Worm (Caenorhabditis elegans) whole organism, L3 larva: ENCODE results near the gene Y77E11A.23.
A peak's percentile ranks its signal among the peaks of the same experiment; 100 is the strongest.

ENCODE experiments used
- ZK546.5 ChIP-seq: sonication (generic microtip); optimal IDR thresholded peaks from 2 replicates; lab custom pipeline; 2017; ENCODE audit warnings: missing biosample characterization, missing genetic modification characterization
- aly-2 ChIP-seq: fragments of 150-350 bp; optimal IDR thresholded peaks from 2 replicates; lab custom pipeline; 2014; ENCODE audit warnings: missing biosample characterization, missing genetic modification characterization
- ama-1 ChIP-seq: fragments of 150-350 bp; optimal IDR thresholded peaks from 2 replicates; lab custom pipeline; 2018
- ceh-16 ChIP-seq: sonication (generic microtip); optimal IDR thresholded peaks from 2 replicates; lab custom pipeline; 2017; ENCODE audit warnings: missing biosample characterization, missing genetic modification characterization
- ceh-28 ChIP-seq: fragments of 150-350 bp; optimal IDR thresholded peaks from 2 replicates; lab custom pipeline; 2014; ENCODE audit warnings: missing biosample characterization, missing genetic modification reagents, missing genetic modification characterization
- ceh-82 ChIP-seq: fragments of 150-350 bp; optimal IDR thresholded peaks from 2 replicates; lab custom pipeline; 2014; ENCODE audit warnings: missing biosample characterization, missing genetic modification characterization
- daf-12 ChIP-seq: fragments of 150-350 bp; optimal IDR thresholded peaks from 2 replicates; lab custom pipeline; 2014; ENCODE audit warnings: missing biosample characterization, missing genetic modification reagents, missing genetic modification characterization
- egl-5 ChIP-seq: fragments of 150-350 bp; optimal IDR thresholded peaks from 2 replicates; lab custom pipeline; 2017; ENCODE audit warnings: missing biosample characterization, missing genetic modification reagents, missing genetic modification characterization, inconsistent platforms
- elt-1 ChIP-seq: fragments of 150-350 bp; optimal IDR thresholded peaks from 2 replicates; lab custom pipeline; 2014; ENCODE audit warnings: missing biosample characterization, missing genetic modification characterization
- elt-2 ChIP-seq: sonication (generic microtip); optimal IDR thresholded peaks from 2 replicates; lab custom pipeline; 2016; ENCODE audit warnings: missing genetic modification reagents, mild to moderate bottlenecking, missing genetic modification characterization, missing compliant biosample characterization
- elt-3 ChIP-seq, 3 experiments: fragments of 150-350 bp in 1 of 3; sonication (generic microtip) in 2 of 3; optimal IDR thresholded peaks; 2 replicates in 2 of 3; 4 replicates in 1 of 3; lab custom pipeline; 2014 to 2017; ENCODE audit warnings: missing biosample characterization in 3 of 3, missing genetic modification characterization in 3 of 3
- fkh-10 ChIP-seq: sonication (generic microtip); optimal IDR thresholded peaks from 2 replicates; lab custom pipeline; 2017; ENCODE audit warnings: missing biosample characterization, missing genetic modification reagents, missing genetic modification characterization
- fkh-2 ChIP-seq: fragments of 150-350 bp; optimal IDR thresholded peaks from 2 replicates; lab custom pipeline; 2014; ENCODE audit warnings: missing biosample characterization, missing genetic modification reagents, missing genetic modification characterization
- fos-1 ChIP-seq: fragments of 150-350 bp; optimal IDR thresholded peaks from 2 replicates; lab custom pipeline; 2014; ENCODE audit warnings: missing biosample characterization, missing genetic modification characterization
- hmg-11 ChIP-seq: sonication (generic microtip); optimal IDR thresholded peaks from 2 replicates; lab custom pipeline; 2016; ENCODE audit warnings: missing genetic modification characterization, missing compliant biosample characterization
- jun-1 ChIP-seq: fragments of 150-350 bp; optimal IDR thresholded peaks from 2 replicates; lab custom pipeline; 2014; ENCODE audit warnings: missing biosample characterization, missing genetic modification reagents, missing genetic modification characterization
- lin-15B ChIP-seq: fragments of 150-350 bp; optimal IDR thresholded peaks from 2 replicates; lab custom pipeline; 2014; ENCODE audit warnings: missing biosample characterization, missing genetic modification characterization
- lin-39 ChIP-seq: fragments of 150-350 bp; optimal IDR thresholded peaks from 2 replicates; lab custom pipeline; 2018; ENCODE audit warnings: missing biosample characterization, missing genetic modification reagents, missing genetic modification characterization
- lsy-12 ChIP-seq: sonication (generic microtip); optimal IDR thresholded peaks from 2 replicates; lab custom pipeline; 2016; ENCODE audit warnings: mild to moderate bottlenecking, missing genetic modification characterization, missing compliant biosample characterization
- mdl-1 ChIP-seq: fragments of 150-350 bp; optimal IDR thresholded peaks from 2 replicates; lab custom pipeline; 2014; ENCODE audit warnings: missing biosample characterization, missing genetic modification characterization
- mml-1 ChIP-seq: fragments of 150-350 bp; sonication (generic microtip); optimal IDR thresholded peaks from 3 replicates; lab custom pipeline; 2014; ENCODE audit warnings: missing biosample characterization, missing genetic modification characterization
- nfya-1 ChIP-seq: sonication (generic microtip); optimal IDR thresholded peaks from 2 replicates; lab custom pipeline; 2017; ENCODE audit warnings: missing genetic modification characterization, mild to moderate bottlenecking, missing compliant biosample characterization, antibody characterized with exemption, moderate library complexity; ENCODE audit not compliant: insufficient read depth
- nhr-11 ChIP-seq: fragments of 150-350 bp; optimal IDR thresholded peaks from 2 replicates; lab custom pipeline; 2014; ENCODE audit warnings: missing biosample characterization, missing genetic modification characterization
- nhr-12 ChIP-seq: fragments of 150-350 bp; optimal IDR thresholded peaks from 2 replicates; lab custom pipeline; 2014; ENCODE audit warnings: missing biosample characterization, missing genetic modification characterization
- nhr-23 ChIP-seq: fragments of 150-350 bp; optimal IDR thresholded peaks from 2 replicates; lab custom pipeline; 2014; ENCODE audit warnings: missing biosample characterization, missing genetic modification reagents, missing genetic modification characterization
- nhr-25 ChIP-seq: sonication (generic microtip); optimal IDR thresholded peaks from 2 replicates; lab custom pipeline; 2017; ENCODE audit warnings: missing biosample characterization, missing genetic modification characterization
- nhr-43 ChIP-seq: sonication (generic microtip); optimal IDR thresholded peaks from 2 replicates; lab custom pipeline; 2016; ENCODE audit warnings: mild to moderate bottlenecking, missing genetic modification characterization, missing compliant biosample characterization; ENCODE audit not compliant: poor library complexity, severe bottlenecking
- nhr-67 ChIP-seq: fragments of 150-350 bp; optimal IDR thresholded peaks from 2 replicates; lab custom pipeline; 2014; ENCODE audit warnings: missing biosample characterization, missing genetic modification characterization
- nhr-76 ChIP-seq: fragments of 150-350 bp; sonication (generic microtip); optimal IDR thresholded peaks from 5 replicates; lab custom pipeline; 2014; ENCODE audit warnings: missing biosample characterization, missing genetic modification characterization
- pha-4 ChIP-seq: fragments of 150-350 bp; optimal IDR thresholded peaks from 2 replicates; lab custom pipeline; 2014; ENCODE audit warnings: missing biosample characterization, missing genetic modification reagents, missing genetic modification characterization
- pqm-1 ChIP-seq: fragments of 150-350 bp; optimal IDR thresholded peaks from 2 replicates; lab custom pipeline; 2017; ENCODE audit warnings: missing biosample characterization, missing genetic modification characterization, inconsistent platforms
- sea-2 ChIP-seq: fragments of 150-350 bp; sonication (generic microtip); optimal IDR thresholded peaks from 4 replicates; lab custom pipeline; 2014; ENCODE audit warnings: missing biosample characterization, missing genetic modification reagents, missing genetic modification characterization
- skn-1 ChIP-seq: fragments of 150-350 bp; optimal IDR thresholded peaks from 2 replicates; lab custom pipeline; 2014; ENCODE audit warnings: missing biosample characterization, missing genetic modification characterization
- snpc-4 ChIP-seq: fragments of 150-350 bp; optimal IDR thresholded peaks from 2 replicates; lab custom pipeline; 2014; ENCODE audit warnings: missing biosample characterization, missing genetic modification characterization
- unc-39 ChIP-seq: sonication (generic microtip); optimal IDR thresholded peaks from 4 replicates; lab custom pipeline; 2017; ENCODE audit warnings: missing biosample characterization, missing genetic modification characterization
- zag-1 ChIP-seq: fragments of 150-350 bp; optimal IDR thresholded peaks from 2 replicates; lab custom pipeline; 2014; ENCODE audit warnings: missing biosample characterization, missing genetic modification characterization
- ztf-11 ChIP-seq: fragments of 150-350 bp; optimal IDR thresholded peaks from 2 replicates; lab custom pipeline; 2014; ENCODE audit warnings: missing biosample characterization, missing genetic modification characterization
- ztf-4 ChIP-seq: fragments of 150-350 bp; optimal IDR thresholded peaks from 2 replicates; lab custom pipeline; 2014; ENCODE audit warnings: missing biosample characterization, missing genetic modification characterization

Y77E11A.23 gene

ce11 chrIV:1456775-1457174 lies 26.6 kb upstream of the Y77E11A.23 start, which contains the start of gene nadk-1:
Gene nadk-1 (plus strand): TSS chrIV:1457075.
- no peak for TF ChIP-seq hmg-11
- no peak for TF ChIP-seq nhr-12 (tag; lab: Kevin White, UChicago)
- TF ChIP-seq lin-39 (tag; lab: Kevin White, UChicago) = no peak
- no peak for TF ChIP-seq ztf-11
- TF ChIP-seq egl-5 = no peak
- no peak for TF ChIP-seq ceh-82 (tag; lab: Kevin White, UChicago)
- TF ChIP-seq pqm-1 (tag; lab: Kevin White, UChicago) = no peak
- no peak for TF ChIP-seq elt-1 (tag; lab: Kevin White, UChicago)
- TF ChIP-seq ama-1 = no peak
- no peak for TF ChIP-seq skn-1
- TF ChIP-seq, all 47 proteins: peak for 0

ce11 chrIV:1455006-1455405 lies 24.8 kb upstream of the Y77E11A.23 start:
- TF ChIP-seq nhr-23 = no peak
- TF ChIP-seq skn-1 = peak; percentile 68
- TF ChIP-seq jun-1 (tag; lab: Kevin White, UChicago) = peak; percentile 5
- TF ChIP-seq pha-4 = peak; percentile 41
- peak; percentile 5 for TF ChIP-seq ama-1
- TF ChIP-seq fkh-10 (GFP tag; lab: Kevin White, UChicago) = no peak
- TF ChIP-seq lin-39 (tag; lab: Kevin White, UChicago) = peak; percentile 54
- peak; percentile 60 for TF ChIP-seq pqm-1 (tag; lab: Kevin White, UChicago)
- TF ChIP-seq elt-2 = peak; percentile 77
- TF ChIP-seq fos-1 (tag; lab: Kevin White, UChicago) = no peak
- TF ChIP-seq unc-39 = no peak

- TF ChIP-seq egl-5 (no peak), pha-4 (peak; percentile 72), pqm-1 (tag; lab: Kevin White, UChicago) (peak; percentile 89), fkh-2 (no peak), ZK546.5 (tag; lab: Kevin White, UChicago) (no peak), fkh-10 (GFP tag; lab: Kevin White, UChicago) (no peak), elt-1 (tag; lab: Kevin White, UChicago) (no peak), elt-3 (tag; optimal IDR thresholded peaks at IDR 0.05; lab: Kevin White, UChicago) (peak in 1 of 3 experiments; percentile 33), zag-1 (tag; lab: Kevin White, UChicago) (no peak), ceh-16 (tag; lab: Kevin White, UChicago) (no peak), nhr-25 (peak; percentile 73), lin-15B (no peak), elt-2 (peak; percentile 84), lsy-12 (tag; lab: Kevin White, UChicago) (peak; percentile 31), snpc-4 (tag; lab: Kevin White, UChicago) (no peak), jun-1 (tag; lab: Kevin White, UChicago) (peak; percentile 74), nhr-12 (tag; lab: Kevin White, UChicago) (no peak), ama-1 (peak; percentile 18), ztf-11 (no peak), sea-2 (GFP tag; lab: Kevin White, UChicago) (no peak), lin-39 (tag; lab: Kevin White, UChicago) (no peak), nhr-76 (tag; lab: Kevin White, UChicago) (no peak), nhr-67 (tag; lab: Kevin White, UChicago) (no peak), nhr-23 (peak; percentile 49), fos-1 (tag; lab: Kevin White, UChicago) (no peak), nhr-43 (tag; lab: Kevin White, UChicago) (peak; percentile 48), nhr-11 (tag; lab: Kevin White, UChicago) (no peak), nfya-1 (tag; lab: Kevin White, UChicago) (peak; percentile 22), unc-39 (no peak), mml-1 (tag; lab: Kevin White, UChicago) (peak; percentile 73), hmg-11 (no peak), aly-2 (tag; lab: Kevin White, UChicago) (no peak), mdl-1 (peak; percentile 27), ceh-82 (tag; lab: Kevin White, UChicago) (no peak), ztf-4 (tag; lab: Kevin White, UChicago) (no peak), daf-12 (tag; lab: Kevin White, UChicago) (no peak)
Measured at ce11 chrIV:1454194-1454593, 24.0 kb upstream of the Y77E11A.23 start.

- TF ChIP-seq nhr-67 (tag; lab: Kevin White, UChicago) = no peak
- TF ChIP-seq fkh-10 (GFP tag; lab: Kevin White, UChicago) = no peak
- TF ChIP-seq nhr-23 = peak; percentile 41
- TF ChIP-seq ceh-16 (tag; lab: Kevin White, UChicago) = no peak
- TF ChIP-seq nhr-43 (tag; lab: Kevin White, UChicago) = no peak
- TF ChIP-seq elt-1 (tag; lab: Kevin White, UChicago) = no peak
- TF ChIP-seq ceh-28 (tag; lab: Kevin White, UChicago) = no peak
Measured at ce11 chrIV:1453451-1453850, 23.3 kb upstream of the Y77E11A.23 start.
